Fruit fly (Drosophila melanogaster) whole organism, embryonic: ENCODE results near the gene Chd64.
A peak's percentile ranks its signal among the peaks of the same experiment; 100 is the strongest.

ENCODE experiments used
- B-H1 ChIP-seq: fragments of 200-800 bp; sonication (Bioruptor generic); IDR thresholded peaks from 3 replicates; pipeline ENCODE4 v1.3.6; 2022; ENCODE audit warnings: missing biosample characterization, missing genetic modification characterization
- CG10147 ChIP-seq: fragments of 200-800 bp; sonication (Bioruptor generic); optimal IDR thresholded peaks from 2 replicates; lab custom pipeline; 2019; ENCODE audit warnings: missing biosample characterization, mild to moderate bottlenecking, missing genetic modification characterization, moderate library complexity
- CG11247 ChIP-seq: fragments of 200-800 bp; sonication (Bioruptor generic); IDR thresholded peaks from 2 replicates; pipeline ENCODE4 v1.3.6; 2022; ENCODE audit warnings: missing biosample characterization, missing genetic modification characterization
- CG11695 ChIP-seq: fragments of 200-800 bp; sonication (Bioruptor generic); IDR thresholded peaks from 3 replicates; pipeline ENCODE4 v1.3.6; 2022; ENCODE audit warnings: missing biosample characterization, missing genetic modification characterization
- CG1529 ChIP-seq: fragments of 200-800 bp; sonication (Bioruptor generic); optimal IDR thresholded peaks from 3 replicates; lab custom pipeline; 2018; ENCODE audit warnings: missing biosample characterization, missing genetic modification characterization
- CG16863 ChIP-seq: fragments of 200-800 bp; sonication (Bioruptor generic); optimal IDR thresholded peaks from 3 replicates; lab custom pipeline; 2016; ENCODE audit warnings: missing biosample characterization, missing genetic modification characterization
- CG17328 ChIP-seq: fragments of 200-800 bp; sonication (Bioruptor generic); IDR thresholded peaks from 2 replicates; pipeline ENCODE4 v1.3.6; 2022; ENCODE audit warnings: missing biosample characterization, missing genetic modification characterization
- CG17829 ChIP-seq: fragments of 200-800 bp; optimal IDR thresholded peaks from 2 replicates; lab custom pipeline; 2019; ENCODE audit warnings: missing biosample characterization, mild to moderate bottlenecking, missing genetic modification characterization, moderate library complexity
- CG18262 ChIP-seq: fragments of 200-800 bp; optimal IDR thresholded peaks from 3 replicates; lab custom pipeline; 2019; ENCODE audit warnings: missing biosample characterization, mild to moderate bottlenecking, missing genetic modification characterization, moderate library complexity
- CG2889 ChIP-seq: fragments of 200-800 bp; sonication (Bioruptor generic); IDR thresholded peaks from 3 replicates; pipeline ENCODE4 v1.3.6; 2022; ENCODE audit warnings: missing biosample characterization, missing genetic modification characterization
- CG31365 ChIP-seq: fragments of 200-800 bp; sonication (Bioruptor generic); optimal IDR thresholded peaks from 2 replicates; lab custom pipeline; 2018; ENCODE audit warnings: missing biosample characterization, mild to moderate bottlenecking, missing genetic modification characterization
- CG32772 ChIP-seq: fragments of 200-800 bp; sonication (Bioruptor generic); IDR thresholded peaks from 2 replicates; pipeline ENCODE4 v1.3.6; 2022; ENCODE audit warnings: missing biosample characterization, missing genetic modification characterization
- CG34376 ChIP-seq: fragments of 200-800 bp; sonication (Bioruptor generic); optimal IDR thresholded peaks from 2 replicates; lab custom pipeline; 2018; ENCODE audit warnings: missing biosample characterization, mild to moderate bottlenecking, missing genetic modification characterization
- CG6654 ChIP-seq: fragments of 200-800 bp; sonication (Bioruptor generic); optimal IDR thresholded peaks from 2 replicates; lab custom pipeline; 2017; ENCODE audit warnings: missing biosample characterization, mild to moderate bottlenecking, missing genetic modification characterization
- CG6813 ChIP-seq: fragments of 200-800 bp; sonication (Bioruptor generic); optimal IDR thresholded peaks from 2 replicates; lab custom pipeline; 2017; ENCODE audit warnings: missing biosample characterization, missing genetic modification characterization, mild to moderate bottlenecking, moderate library complexity, missing genetic modification reagents
- CG9437 ChIP-seq: fragments of 200-800 bp; sonication (Bioruptor generic); optimal IDR thresholded peaks from 2 replicates; lab custom pipeline; 2018; ENCODE audit warnings: missing biosample characterization, mild to moderate bottlenecking, missing genetic modification characterization
- Dip2 ChIP-seq: fragments of 200-800 bp; sonication (Bioruptor generic); IDR thresholded peaks from 2 replicates; pipeline ENCODE4 v1.3.6; 2022; ENCODE audit warnings: missing biosample characterization, missing genetic modification characterization
- Doc2 ChIP-seq: fragments of 200-800 bp; sonication (Bioruptor generic); IDR thresholded peaks from 2 replicates; pipeline ENCODE4 v1.3.6; 2022; ENCODE audit warnings: missing biosample characterization, missing genetic modification characterization
- Drgx ChIP-seq: fragments of 200-800 bp; sonication (Bioruptor generic); IDR thresholded peaks from 2 replicates; pipeline ENCODE4 v1.3.6; 2022; ENCODE audit warnings: missing biosample characterization, missing genetic modification characterization
- E2f1 ChIP-seq: fragments of 200-800 bp; sonication (Bioruptor generic); IDR thresholded peaks from 2 replicates; pipeline ENCODE4 v1.3.6; 2022; ENCODE audit warnings: missing biosample characterization, missing genetic modification characterization
- Fer1 ChIP-seq: fragments of 200-800 bp; sonication (Bioruptor generic); optimal IDR thresholded peaks from 2 replicates; lab custom pipeline; 2017; ENCODE audit warnings: missing biosample characterization, mild to moderate bottlenecking, missing genetic modification characterization
- HHEX ChIP-seq: fragments of 200-800 bp; sonication (Bioruptor generic); optimal IDR thresholded peaks from 3 replicates; lab custom pipeline; 2017; ENCODE audit warnings: missing biosample characterization, mild to moderate bottlenecking, missing genetic modification characterization, missing genetic modification reagents
- Hmr ChIP-seq: fragments of 200-800 bp; sonication (Bioruptor generic); optimal IDR thresholded peaks from 3 replicates; lab custom pipeline; 2017; ENCODE audit warnings: mild to moderate bottlenecking, missing biosample characterization, missing genetic modification reagents, missing genetic modification characterization
- Myb ChIP-seq: fragments of 200-800 bp; sonication (Bioruptor generic); optimal IDR thresholded peaks from 2 replicates; lab custom pipeline; 2016; ENCODE audit warnings: missing biosample characterization, missing genetic modification characterization
- NK7.1 ChIP-seq: fragments of 200-800 bp; sonication (Bioruptor generic); optimal IDR thresholded peaks from 3 replicates; lab custom pipeline; 2016; ENCODE audit warnings: missing biosample characterization, missing genetic modification characterization
- Neu2 ChIP-seq: fragments of 200-800 bp; sonication (Bioruptor generic); optimal IDR thresholded peaks from 3 replicates; lab custom pipeline; 2016; ENCODE audit warnings: missing biosample characterization, missing genetic modification characterization, borderline replicate concordance
- Opbp ChIP-seq: fragments of 200-800 bp; sonication (Bioruptor generic); IDR thresholded peaks from 3 replicates; pipeline ENCODE4 v1.3.6; 2022; ENCODE audit warnings: missing biosample characterization, missing genetic modification characterization; ENCODE audit not compliant: partially characterized antibody
- Ravus ChIP-seq: fragments of 200-800 bp; sonication (Bioruptor generic); IDR thresholded peaks from 2 replicates; pipeline ENCODE4 v1.3.6; 2022; ENCODE audit warnings: missing biosample characterization, missing genetic modification characterization
- Six4 ChIP-seq: fragments of 200-800 bp; sonication (Bioruptor generic); optimal IDR thresholded peaks from 2 replicates; lab custom pipeline; 2016; ENCODE audit warnings: missing biosample characterization, missing genetic modification characterization
- Xbp1 ChIP-seq: fragments of 200-800 bp; sonication (Bioruptor generic); optimal IDR thresholded peaks from 3 replicates; lab custom pipeline; 2016; ENCODE audit warnings: missing biosample characterization, mild to moderate bottlenecking, missing genetic modification characterization
- ac ChIP-seq: fragments of 200-800 bp; sonication (Bioruptor generic); optimal IDR thresholded peaks from 3 replicates; lab custom pipeline; 2017; ENCODE audit warnings: missing biosample characterization, mild to moderate bottlenecking, missing genetic modification characterization
- amos ChIP-seq: fragments of 200-800 bp; sonication (Bioruptor generic); IDR thresholded peaks from 2 replicates; pipeline ENCODE4 v1.3.6; 2022; ENCODE audit warnings: missing biosample characterization, missing genetic modification characterization; ENCODE audit not compliant: partially characterized antibody
- aop ChIP-seq: fragments of 200-800 bp; sonication (Bioruptor generic); IDR thresholded peaks from 2 replicates; pipeline ENCODE4 v1.3.6; 2022; ENCODE audit warnings: missing biosample characterization, missing genetic modification characterization
- ap ChIP-seq: fragments of 200-800 bp; sonication (Bioruptor generic); IDR thresholded peaks from 2 replicates; pipeline ENCODE4 v1.3.6; 2022; ENCODE audit warnings: missing biosample characterization, missing genetic modification characterization
- ase ChIP-seq: fragments of 200-800 bp; sonication (Bioruptor generic); IDR thresholded peaks from 3 replicates; pipeline ENCODE4 v1.3.6; 2022; ENCODE audit warnings: missing biosample characterization, missing genetic modification characterization
- bab2 ChIP-seq: fragments of 200-800 bp; sonication (Bioruptor generic); optimal IDR thresholded peaks from 2 replicates; lab custom pipeline; 2016; ENCODE audit warnings: missing biosample characterization, missing genetic modification characterization
- br ChIP-seq: fragments of >200 bp; optimal IDR thresholded peaks from 2 replicates; lab custom pipeline; 2017
- crol ChIP-seq: fragments of 200-800 bp; sonication (Bioruptor generic); IDR thresholded peaks from 2 replicates; pipeline ENCODE4 v1.3.6; 2022; ENCODE audit warnings: missing biosample characterization, missing genetic modification characterization
- en ChIP-seq: fragments of 200-800 bp; sonication (Bioruptor generic); optimal IDR thresholded peaks from 2 replicates; lab custom pipeline; 2016; ENCODE audit warnings: missing biosample characterization, missing genetic modification characterization
- fd3F ChIP-seq: fragments of 200-800 bp; sonication (Bioruptor generic); optimal IDR thresholded peaks from 2 replicates; lab custom pipeline; 2018; ENCODE audit warnings: missing biosample characterization, mild to moderate bottlenecking, missing genetic modification characterization, moderate library complexity
- ftz-f1 ChIP-seq: fragments of 200-800 bp; sonication (Bioruptor generic); optimal IDR thresholded peaks from 2 replicates; lab custom pipeline; 2016; ENCODE audit warnings: missing biosample characterization, missing genetic modification characterization
- gcm2 ChIP-seq: fragments of 200-800 bp; sonication (Bioruptor generic); optimal IDR thresholded peaks from 2 replicates; lab custom pipeline; 2016; ENCODE audit warnings: missing biosample characterization, missing genetic modification characterization
- hb ChIP-seq: fragments of 200-800 bp; sonication (Bioruptor generic); IDR thresholded peaks from 3 replicates; pipeline ENCODE4 v1.3.6; 2022; ENCODE audit warnings: missing biosample characterization, missing genetic modification characterization; ENCODE audit not compliant: partially characterized antibody
- insv ChIP-seq, 2 experiments: fragments of 200-800 bp; sonication (Bioruptor generic); optimal IDR thresholded peaks; 3 replicates each; lab custom pipeline; 2016 to 2018; ENCODE audit warnings: missing biosample characterization in 2 of 2, missing genetic modification characterization in 2 of 2
- mam ChIP-seq: fragments of 200-800 bp; sonication (Bioruptor generic); optimal IDR thresholded peaks from 3 replicates; lab custom pipeline; 2016; ENCODE audit warnings: missing biosample characterization, missing genetic modification characterization
- pho ChIP-seq: fragments of 200-800 bp; sonication (Bioruptor generic); optimal IDR thresholded peaks from 2 replicates; lab custom pipeline; 2016; ENCODE audit warnings: missing biosample characterization, missing genetic modification characterization
- pita ChIP-seq: fragments of 200-800 bp; sonication (Bioruptor generic); optimal IDR thresholded peaks from 2 replicates; lab custom pipeline; 2017; ENCODE audit warnings: missing biosample characterization, mild to moderate bottlenecking, missing genetic modification characterization
- ranshi ChIP-seq: fragments of 200-800 bp; sonication (Bioruptor generic); IDR thresholded peaks from 2 replicates; pipeline ENCODE4 v1.3.6; 2022; ENCODE audit warnings: missing biosample characterization, missing genetic modification characterization
- sd ChIP-seq: fragments of 200-800 bp; sonication (Bioruptor generic); optimal IDR thresholded peaks from 3 replicates; lab custom pipeline; 2018; ENCODE audit warnings: missing biosample characterization, mild to moderate bottlenecking, missing genetic modification characterization, moderate library complexity
- slbo ChIP-seq: fragments of 200-800 bp; sonication (Bioruptor generic); IDR thresholded peaks from 2 replicates; pipeline ENCODE4 v1.3.6; 2022; ENCODE audit warnings: missing biosample characterization, missing genetic modification characterization
- trem ChIP-seq: fragments of 200-800 bp; optimal IDR thresholded peaks from 3 replicates; lab custom pipeline; 2019; ENCODE audit warnings: missing biosample characterization, mild to moderate bottlenecking, missing genetic modification characterization, moderate library complexity
- vvl ChIP-seq: fragments of 200-800 bp; sonication (Bioruptor generic); IDR thresholded peaks from 2 replicates; pipeline ENCODE4 v1.3.6; 2022; ENCODE audit warnings: missing biosample characterization, missing genetic modification characterization

Chd64 gene

dm6 chr3L:4119636-4120357, 2.4 kb downstream of the Chd64 start (continued):
- TF ChIP-seq ftz-f1 (no peak), E2f1 (no peak), crol (0 out of 2 replicates have a peak, but pooled peaks have one; percentile 12), ase (GFP tag; lab: Robert Waterston, UW) (no peak), mam (GFP tag; lab: Kevin White, UChicago) (no peak), trem (tag; lab: Kevin White, UChicago) (no peak), Dip2 (GFP tag; lab: Robert Waterston, UW) (no peak), CG10147 (no peak), Drgx (GFP tag; lab: Robert Waterston, UW) (no peak), HHEX (GFP tag; lab: Kevin White, UChicago) (no peak), ap (GFP tag; lab: Robert Waterston, UW) (no peak), CG18262 (tag; lab: Kevin White, UChicago) (peak; percentile 27), ranshi (GFP tag; lab: Robert Waterston, UW) (no peak), insv (GFP tag; optimal IDR thresholded peaks at IDR 0.05; lab: Kevin White, UChicago) (no peak), Fer1 (GFP tag; lab: Kevin White, UChicago) (no peak), CG6654 (GFP tag; lab: Kevin White, UChicago) (no peak), CG2889 (GFP tag; lab: Robert Waterston, UW) (no peak), CG11247 (GFP tag; lab: Robert Waterston, UW) (no peak), CG32772 (no peak), NK7.1 (GFP tag; lab: Kevin White, UChicago) (no peak), CG31365 (tag; lab: Kevin White, UChicago) (no peak), bab2 (GFP tag; lab: Kevin White, UChicago) (peak; percentile 11), pita (GFP tag; lab: Kevin White, UChicago) (no peak), amos (GFP tag; lab: Robert Waterston, UW) (no peak), CG11695 (GFP tag; lab: Robert Waterston, UW) (no peak), fd3F (GFP tag; lab: Kevin White, UChicago) (no peak), Hmr (peak; percentile 3), B-H1 (no peak), aop (GFP tag; lab: Robert Waterston, UW) (no peak), ac (GFP tag; lab: Kevin White, UChicago) (no peak), pho (peak; percentile 8), CG16863 (GFP tag; lab: Kevin White, UChicago) (no peak), gcm2 (GFP tag; lab: Kevin White, UChicago) (no peak), Neu2 (GFP tag; lab: Kevin White, UChicago) (no peak), sd (tag; lab: Kevin White, UChicago) (no peak), Ravus (no peak), Doc2 (GFP tag; lab: Robert Waterston, UW) (no peak), br (lab: Kevin White, UChicago) (no peak), slbo (GFP tag; lab: Robert Waterston, UW) (no peak), Myb (GFP tag; lab: Kevin White, UChicago) (no peak), en (GFP tag; lab: Kevin White, UChicago) (no peak), CG17829 (tag; lab: Kevin White, UChicago) (no peak), CG34376 (GFP tag; lab: Kevin White, UChicago) (no peak), CG1529 (no peak), CG9437 (GFP tag; lab: Kevin White, UChicago) (no peak), hb (GFP tag; lab: Robert Waterston, UW) (no peak), Xbp1 (GFP tag; lab: Kevin White, UChicago) (peak; percentile 32), Opbp (no peak), CG17328 (GFP tag; lab: Robert Waterston, UW) (no peak), Six4 (GFP tag; lab: Kevin White, UChicago) (no peak), CG6813 (peak; percentile 23), vvl (GFP tag; lab: Robert Waterston, UW) (peak; percentile 39)
